Worm (Caenorhabditis elegans): ENCODE results near the gene F36H12.3.
"Not testable (repeated sequence)": the region's sequence is repeated elsewhere in the genome, so short reads cannot be mapped to it uniquely, and the experiment has no call there.

F36H12.3 gene

ce11 chrIV:5303030-5303429 lies 30.4 kb downstream of the F36H12.3 start, which contains the start of gene ZK354.7:
ZK354.7 (minus strand) TSS chrIV:5303130.
- TF ChIP-seq elt-4 (tag; optimal IDR thresholded peaks at IDR 0.05) (no peak), ceh-19 (GFP tag; optimal IDR thresholded peaks at IDR 0.05) (no peak), tbx-7 (tag; optimal IDR thresholded peaks at IDR 0.05) (no peak), hlh-6 (tag; optimal IDR thresholded peaks at IDR 0.05) (no peak), zip-5 (tag; optimal IDR thresholded peaks at IDR 0.05) (no peak), hlh-8 (tag; optimal IDR thresholded peaks at IDR 0.05) (no peak), pat-9 (tag; optimal IDR thresholded peaks at IDR 0.05) (no peak), ceh-18 (tag; optimal IDR thresholded peaks at IDR 0.05) (no peak), unc-55 (GFP tag; optimal IDR thresholded peaks at IDR 0.05) (no peak), ztf-16 (tag; optimal IDR thresholded peaks at IDR 0.05) (no peak), hlh-30 (tag; optimal IDR thresholded peaks at IDR 0.05; ENCODE audit: insufficient read depth) (no peak), ref-2 (tag; optimal IDR thresholded peaks at IDR 0.05) (no peak), eyg-1 (tag; optimal IDR thresholded peaks at IDR 0.05) (no peak), ceh-30 (tag; optimal IDR thresholded peaks at IDR 0.05) (no peak)

ce11 chrIV:5306040-5306439 lies 33.4 kb downstream of the F36H12.3 start, which contains the start of gene ZK354.8:
ZK354.8 (minus strand) TSS chrIV:5306140.
- TF ChIP-seq npax-4 (tag; optimal IDR thresholded peaks at IDR 0.05) (no peak), unc-3 (GFP tag; conservative IDR thresholded peaks at IDR 0.05) (no peak), unc-3 (tag; optimal IDR thresholded peaks at IDR 0.05) (no peak), pros-1 (tag; optimal IDR thresholded peaks at IDR 0.05) (no peak), lin-11 (tag; optimal IDR thresholded peaks at IDR 0.05) (no peak)

ce11 chrIV:5308046-5308643 lies 35.5 kb downstream of the F36H12.3 start, which contains the start of the genes ZK354.9 and msp-58:
ZK354.9 (minus strand) TSS chrIV:5308146.
msp-58 (plus strand) TSS chrIV:5308593.
- not testable (repeated sequence) for TF ChIP-seq pha-2 (tag; optimal IDR thresholded peaks at IDR 0.05); nhr-11 (tag; optimal IDR thresholded peaks at IDR 0.05); hlh-30 (tag; optimal IDR thresholded peaks at IDR 0.05; ENCODE audit: insufficient read depth)

ce11 chrIV:5309742-5310141 lies 37.1 kb downstream of the F36H12.3 start, which contains the start of gene ZK354.3:
ZK354.3 (plus strand) TSS chrIV:5310042.
- no peak for TF ChIP-seq dmd-4 (tag; optimal IDR thresholded peaks at IDR 0.05; ENCODE audit: borderline replicate concordance)
- TF ChIP-seq elt-2 (tag; optimal IDR thresholded peaks at IDR 0.05), result no peak
- no peak for TF ChIP-seq ceh-34 (tag; optimal IDR thresholded peaks at IDR 0.05)
- no peak for TF ChIP-seq fkh-10 (GFP tag; optimal IDR thresholded peaks at IDR 0.05)
- no peak for TF ChIP-seq mec-3 (tag; optimal IDR thresholded peaks at IDR 0.05; ENCODE audit: borderline replicate concordance)
- TF ChIP-seq nhr-11 (tag; optimal IDR thresholded peaks at IDR 0.05), result no peak
- TF ChIP-seq ttx-3 (tag; optimal IDR thresholded peaks at IDR 0.05), result no peak

- not testable (repeated sequence) for TF ChIP-seq ceh-31, nhr-11, ceh-48 (tag; optimal IDR thresholded peaks at IDR 0.05)
Observed at ce11 chrIV:5313011-5313410, 40.4 kb downstream of the F36H12.3 start, which contains the start of the genes msp-59 and ZK354.2. msp-59 (minus strand) TSS chrIV:5313111. ZK354.2 (plus strand) TSS chrIV:5313405.

ce11 chrIV:5316223-5316622 lies 43.6 kb downstream of the F36H12.3 start, which contains the start of gene msp-65:
msp-65 (plus strand) TSS chrIV:5316523.
- TF ChIP-seq ztf-16 (tag; optimal IDR thresholded peaks at IDR 0.05); dmd-4 (tag; optimal IDR thresholded peaks at IDR 0.05; ENCODE audit: borderline replicate concordance); nhr-11 (tag; optimal IDR thresholded peaks at IDR 0.05): not testable (repeated sequence)

- TF ChIP-seq unc-86 (tag; optimal IDR thresholded peaks at IDR 0.05) (no peak), ceh-14 (tag; optimal IDR thresholded peaks at IDR 0.05) (no peak), fax-1 (tag; optimal IDR thresholded peaks at IDR 0.05) (no peak), npax-4 (tag; optimal IDR thresholded peaks at IDR 0.05) (no peak), ceh-48 (tag; optimal IDR thresholded peaks at IDR 0.05) (no peak), nfya-1 (tag; optimal IDR thresholded peaks at IDR 0.05) (no peak), hlh-8 (tag; optimal IDR thresholded peaks at IDR 0.05) (no peak), pros-1 (tag; optimal IDR thresholded peaks at IDR 0.05) (no peak), sox-2 (GFP tag; IDR thresholded peaks at IDR 0.05) (no peak), ceh-18 (tag; optimal IDR thresholded peaks at IDR 0.05) (no peak), pat-9 (tag; optimal IDR thresholded peaks at IDR 0.05) (no peak)
Observed at ce11 chrIV:5317106-5317505, 44.5 kb downstream of the F36H12.3 start.

Data from whole organism, late embryonic.